Worm (Caenorhabditis elegans): ENCODE measurements around the gene srt-73.
A peak's percentile ranks its signal among the peaks of the same experiment; 100 is the strongest.

srt-73 gene

ce11 chrIV:7902221-7902904, 23.2 kb downstream of the srt-73 start, which contains the start of gene arp-11:
Gene arp-11, minus strand, starts transcription at chrIV:7902271.
- TF ChIP-seq ceh-82 (tag; optimal IDR thresholded peaks at IDR 0.05) (no peak), skn-1 (tag; optimal IDR thresholded peaks at IDR 0.05) (no peak), F13H6.1 (tag; optimal IDR thresholded peaks at IDR 0.05) (peak; percentile 69), unc-39 (tag; optimal IDR thresholded peaks at IDR 0.05) (no peak), peb-1 (tag; optimal IDR thresholded peaks at IDR 0.05) (no peak), lin-13 (GFP tag; optimal IDR thresholded peaks at IDR 0.05) (peak; percentile 57), dmd-4 (tag; optimal IDR thresholded peaks at IDR 0.05) (no peak), nhr-10 (tag; optimal IDR thresholded peaks at IDR 0.05) (no peak), snpc-4 (tag; optimal IDR thresholded peaks at IDR 0.05) (peak; percentile 25), sma-3 (GFP tag; optimal IDR thresholded peaks at IDR 0.05) (peak; percentile 77), ceh-16 (tag; optimal IDR thresholded peaks at IDR 0.05) (no peak), elt-3 (tag; optimal IDR thresholded peaks at IDR 0.05) (no peak), zag-1 (tag; optimal IDR thresholded peaks at IDR 0.05) (no peak), sem-4 (tag; optimal IDR thresholded peaks at IDR 0.05) (peak; percentile 70), ztf-1 (GFP tag; conservative IDR thresholded peaks at IDR 0.05) (no peak), nhr-23 (tag; optimal IDR thresholded peaks at IDR 0.05) (no peak), blmp-1 (tag; optimal IDR thresholded peaks at IDR 0.05; ENCODE audit: insufficient read depth) (no peak), mbf-1 (tag; optimal IDR thresholded peaks at IDR 0.05) (no peak), R02D3.7 (tag; optimal IDR thresholded peaks at IDR 0.05) (no peak), nhr-129 (tag; optimal IDR thresholded peaks at IDR 0.05) (peak; percentile 88), Y55F3AM.14 (GFP tag; optimal IDR thresholded peaks at IDR 0.05) (no peak), aly-2 (tag; optimal IDR thresholded peaks at IDR 0.05) (no peak), nhr-25 (tag; optimal IDR thresholded peaks at IDR 0.05) (peak; percentile 41), lin-11 (tag; optimal IDR thresholded peaks at IDR 0.05) (peak; percentile 51), mdl-1 (tag; optimal IDR thresholded peaks at IDR 0.05) (no peak), ztf-4 (tag; optimal IDR thresholded peaks at IDR 0.05) (peak; percentile 60), nhr-12 (tag; optimal IDR thresholded peaks at IDR 0.05) (no peak), nhr-237 (tag; optimal IDR thresholded peaks at IDR 0.05) (no peak), nhr-21 (tag; optimal IDR thresholded peaks at IDR 0.05) (peak; percentile 43), unc-55 (GFP tag; optimal IDR thresholded peaks at IDR 0.05) (peak; percentile 92), sma-9 (GFP tag; optimal IDR thresholded peaks at IDR 0.05) (peak; percentile 79), sma-9 (tag; optimal IDR thresholded peaks at IDR 0.05) (no peak), ZK546.5 (tag; optimal IDR thresholded peaks at IDR 0.05) (no peak), lsy-2 (tag; optimal IDR thresholded peaks at IDR 0.05) (peak; percentile 90 to 98), egl-27 (tag; optimal IDR thresholded peaks at IDR 0.05) (peak; percentile 52), mab-5 (tag; optimal IDR thresholded peaks at IDR 0.05) (no peak), unc-62 (GFP tag; optimal IDR thresholded peaks at IDR 0.05) (no peak), nhr-77 (tag; optimal IDR thresholded peaks at IDR 0.05) (no peak), fos-1 (tag; optimal IDR thresholded peaks at IDR 0.05) (peak; percentile 50), C34F6.9 (tag; optimal IDR thresholded peaks at IDR 0.05) (peak; percentile 88), lin-39 (tag; optimal IDR thresholded peaks at IDR 0.05) (no peak), ama-1 (optimal IDR thresholded peaks at IDR 0.05) (no peak), ztf-11 (tag; optimal IDR thresholded peaks at IDR 0.05) (no peak), nhr-6 (tag; optimal IDR thresholded peaks at IDR 0.05) (peak; percentile 22), nhr-11 (tag; optimal IDR thresholded peaks at IDR 0.05) (no peak), crh-2 (tag; optimal IDR thresholded peaks at IDR 0.05) (peak; percentile 92), gmeb-1 (tag; optimal IDR thresholded peaks at IDR 0.05) (peak; percentile 74), elt-1 (tag; optimal IDR thresholded peaks at IDR 0.05) (no peak), alr-1 (tag; optimal IDR thresholded peaks at IDR 0.05) (no peak)

Data from whole organism, L2 larva.